Fruit fly (Drosophila melanogaster): ENCODE measurements around the gene Apt1.

Gene Apt1

dm6 chr3L:11678313-11678817 lies 50.5 kb downstream of the Apt1 start:
- TF ChIP-seq Dll (optimal IDR thresholded peaks at IDR 0.05) = no peak

dm6 chr3L:11680298-11680697 lies 52.5 kb downstream of the Apt1 start, which contains the start of gene CG32085:
CG32085 (minus strand) TSS chr3L:11680344.
- TF ChIP-seq Dll (optimal IDR thresholded peaks at IDR 0.05) (peak; percentile 60), psq (optimal IDR thresholded peaks at IDR 0.05) (no peak)
